Fruit fly (Drosophila melanogaster) whole organism, embryonic: ENCODE data around the gene CG9483.

Experiments used
- Asciz ChIP-seq: fragments of 200-800 bp; sonication (Bioruptor generic); optimal IDR thresholded peaks from 2 replicates; lab custom pipeline; 2017; ENCODE audit warnings: missing biosample characterization, mild to moderate bottlenecking, missing genetic modification characterization, missing genetic modification reagents
- CG10959 ChIP-seq: fragments of 200-800 bp; sonication (Bioruptor generic); IDR thresholded peaks from 2 replicates; pipeline ENCODE4 v1.3.6; 2022; ENCODE audit warnings: missing biosample characterization, missing genetic modification characterization
- CG12236 ChIP-seq: fragments of 200-800 bp; sonication (Bioruptor generic); optimal IDR thresholded peaks from 2 replicates; lab custom pipeline; 2016; ENCODE audit warnings: missing biosample characterization, missing genetic modification characterization
- CG12299 ChIP-seq: fragments of 200-800 bp; sonication (Bioruptor generic); optimal IDR thresholded peaks from 2 replicates; lab custom pipeline; 2018; ENCODE audit warnings: missing biosample characterization, mild to moderate bottlenecking, missing genetic modification characterization
- CG12744 ChIP-seq: fragments of 200-800 bp; sonication (Bioruptor generic); optimal IDR thresholded peaks from 2 replicates; lab custom pipeline; 2016; ENCODE audit warnings: missing biosample characterization, missing genetic modification characterization
- CG13287 ChIP-seq: fragments of 200-800 bp; sonication (Bioruptor generic); IDR thresholded peaks from 2 replicates; pipeline ENCODE4 v1.3.6; 2022; ENCODE audit warnings: missing biosample characterization, missing genetic modification characterization; ENCODE audit not compliant: partially characterized antibody
- CG13624 ChIP-seq: fragments of 200-800 bp; sonication (Bioruptor generic); optimal IDR thresholded peaks from 2 replicates; lab custom pipeline; 2016; ENCODE audit warnings: missing biosample characterization, missing genetic modification characterization
- CG13775 ChIP-seq: fragments of 200-800 bp; sonication (Bioruptor generic); optimal IDR thresholded peaks from 3 replicates; lab custom pipeline; 2017; ENCODE audit warnings: missing biosample characterization, mild to moderate bottlenecking, missing genetic modification characterization
- CG1529 ChIP-seq: fragments of 200-800 bp; sonication (Bioruptor generic); optimal IDR thresholded peaks from 3 replicates; lab custom pipeline; 2018; ENCODE audit warnings: missing biosample characterization, missing genetic modification characterization
- CG16813 ChIP-seq: fragments of 200-800 bp; sonication (Bioruptor generic); IDR thresholded peaks from 3 replicates; pipeline ENCODE4 v1.3.6; 2022; ENCODE audit warnings: missing biosample characterization, missing genetic modification characterization; ENCODE audit not compliant: partially characterized antibody
- CG18262 ChIP-seq: fragments of 200-800 bp; optimal IDR thresholded peaks from 3 replicates; lab custom pipeline; 2019; ENCODE audit warnings: missing biosample characterization, mild to moderate bottlenecking, missing genetic modification characterization, moderate library complexity
- CG2202 ChIP-seq: fragments of 200-800 bp; sonication (Bioruptor generic); optimal IDR thresholded peaks from 2 replicates; lab custom pipeline; 2018; ENCODE audit warnings: missing biosample characterization, mild to moderate bottlenecking, missing genetic modification characterization
- CG31365 ChIP-seq: fragments of 200-800 bp; sonication (Bioruptor generic); optimal IDR thresholded peaks from 2 replicates; lab custom pipeline; 2018; ENCODE audit warnings: missing biosample characterization, mild to moderate bottlenecking, missing genetic modification characterization
- CG3726 ChIP-seq: fragments of 200-800 bp; sonication (Bioruptor generic); IDR thresholded peaks from 3 replicates; pipeline ENCODE4, ENCODE4 v1.3.6; 2022; ENCODE audit warnings: missing biosample characterization, missing genetic modification characterization
- CG42726 ChIP-seq: fragments of 200-800 bp; sonication (Bioruptor generic); IDR thresholded peaks from 2 replicates; pipeline ENCODE4 v1.3.6; 2022; ENCODE audit warnings: missing biosample characterization, missing genetic modification characterization; ENCODE audit not compliant: partially characterized antibody
- CG4328 ChIP-seq: fragments of 200-800 bp; sonication (Bioruptor generic); optimal IDR thresholded peaks from 3 replicates; lab custom pipeline; 2017; ENCODE audit warnings: missing biosample characterization, missing genetic modification reagents, missing genetic modification characterization
- CG4617 ChIP-seq: fragments of 200-800 bp; sonication (Bioruptor generic); optimal IDR thresholded peaks from 3 replicates; lab custom pipeline; 2016; ENCODE audit warnings: missing biosample characterization, missing genetic modification characterization, borderline replicate concordance
- CG4820 ChIP-seq: fragments of 200-800 bp; sonication (Bioruptor generic); optimal IDR thresholded peaks from 3 replicates; lab custom pipeline; 2016; ENCODE audit warnings: missing biosample characterization, missing genetic modification characterization
- CG9876 ChIP-seq: fragments of 200-800 bp; sonication (Bioruptor generic); optimal IDR thresholded peaks from 2 replicates; lab custom pipeline; 2016; ENCODE audit warnings: missing biosample characterization, missing genetic modification characterization
- D19B ChIP-seq: fragments of 200-800 bp; sonication (Bioruptor generic); optimal IDR thresholded peaks from 2 replicates; lab custom pipeline; 2017; ENCODE audit warnings: missing biosample characterization, mild to moderate bottlenecking, missing genetic modification characterization
- E2f2 ChIP-seq: fragments of 200-800 bp; sonication (Bioruptor generic); IDR thresholded peaks from 2 replicates; pipeline ENCODE4 v1.3.6; 2022; ENCODE audit warnings: missing biosample characterization, missing genetic modification characterization
- GATAe ChIP-seq: fragments of 200-800 bp; sonication (Bioruptor generic); conservative IDR thresholded peaks from 2 replicates; pipeline ENCODE4 v1.3.6; 2022; ENCODE audit warnings: missing biosample characterization, missing genetic modification characterization
- Hand ChIP-seq: fragments of 200-800 bp; sonication (Bioruptor generic); optimal IDR thresholded peaks from 2 replicates; lab custom pipeline; 2017; ENCODE audit warnings: mild to moderate bottlenecking, missing biosample characterization, missing genetic modification reagents, missing genetic modification characterization
- Hmx ChIP-seq: fragments of 200-800 bp; sonication (Bioruptor generic); optimal IDR thresholded peaks from 2 replicates; lab custom pipeline; 2016; ENCODE audit warnings: missing biosample characterization, missing genetic modification characterization
- NK7.1 ChIP-seq: fragments of 200-800 bp; sonication (Bioruptor generic); optimal IDR thresholded peaks from 3 replicates; lab custom pipeline; 2016; ENCODE audit warnings: missing biosample characterization, missing genetic modification characterization
- Nf-YC ChIP-seq: fragments of 200-800 bp; optimal IDR thresholded peaks from 3 replicates; lab custom pipeline; 2019; ENCODE audit warnings: missing biosample characterization, mild to moderate bottlenecking, missing genetic modification characterization, moderate library complexity
- Sox100B ChIP-seq: fragments of 200-800 bp; sonication (Bioruptor generic); optimal IDR thresholded peaks from 3 replicates; lab custom pipeline; 2018; ENCODE audit warnings: missing biosample characterization, mild to moderate bottlenecking, missing genetic modification characterization
- Ssrp ChIP-seq: fragments of 200-800 bp; sonication (Bioruptor generic); optimal IDR thresholded peaks from 2 replicates; lab custom pipeline; 2018; ENCODE audit warnings: missing biosample characterization, mild to moderate bottlenecking, missing genetic modification characterization, moderate library complexity
- croc ChIP-seq: fragments of 200-800 bp; sonication (Bioruptor generic); conservative IDR thresholded peaks from 3 replicates; pipeline ENCODE4 v1.3.6; 2022; ENCODE audit warnings: missing biosample characterization, missing genetic modification characterization
- dmrt11E ChIP-seq: fragments of 200-800 bp; sonication (Bioruptor generic); optimal IDR thresholded peaks from 3 replicates; lab custom pipeline; 2018; ENCODE audit warnings: missing biosample characterization, mild to moderate bottlenecking, missing genetic modification characterization, moderate library complexity
- eve ChIP-seq, 2 experiments: fragments of >200 bp; optimal IDR thresholded peaks; 2 replicates each; lab custom pipeline; 2017; ENCODE audit warnings: missing biosample characterization in 2 of 2, missing genetic modification characterization in 2 of 2
- exex ChIP-seq: fragments of 200-800 bp; sonication (Bioruptor generic); optimal IDR thresholded peaks from 4 replicates; lab custom pipeline; 2018; ENCODE audit warnings: missing biosample characterization, mild to moderate bottlenecking, missing genetic modification characterization, moderate library complexity
- gfzf ChIP-seq: fragments of 200-800 bp; sonication (Bioruptor generic); optimal IDR thresholded peaks from 2 replicates; lab custom pipeline; 2016; ENCODE audit warnings: missing biosample characterization, mild to moderate bottlenecking, missing genetic modification characterization, moderate library complexity
- grau ChIP-seq: fragments of 200-800 bp; optimal IDR thresholded peaks from 3 replicates; lab custom pipeline; 2019; ENCODE audit warnings: missing biosample characterization, mild to moderate bottlenecking, missing genetic modification characterization, moderate library complexity
- grn ChIP-seq: fragments of 200-800 bp; sonication (Bioruptor generic); optimal IDR thresholded peaks from 3 replicates; lab custom pipeline; 2017; ENCODE audit warnings: missing biosample characterization, missing genetic modification characterization
- kay ChIP-seq: fragments of 200-800 bp; sonication (Bioruptor generic); optimal IDR thresholded peaks from 2 replicates; lab custom pipeline; 2016; ENCODE audit warnings: missing biosample characterization, missing genetic modification characterization
- luna ChIP-seq: fragments of 200-800 bp; sonication (Bioruptor generic); optimal IDR thresholded peaks from 2 replicates; lab custom pipeline; 2016; ENCODE audit warnings: missing biosample characterization, missing genetic modification characterization
- nau ChIP-seq: fragments of 200-800 bp; sonication (Bioruptor generic); optimal IDR thresholded peaks from 3 replicates; lab custom pipeline; 2017; ENCODE audit warnings: missing biosample characterization, mild to moderate bottlenecking, missing genetic modification characterization, missing genetic modification reagents
- pnt ChIP-seq: fragments of 200-800 bp; sonication (Bioruptor generic); optimal IDR thresholded peaks from 3 replicates; lab custom pipeline; 2016; ENCODE audit warnings: missing biosample characterization, missing genetic modification characterization
- prd ChIP-seq, 3 experiments: fragments of >200 bp in 2 of 3; fragments of 200-800 bp in 1 of 3; sonication (Bioruptor generic) in 1 of 3; optimal IDR thresholded peaks in 2 of 3; IDR thresholded peaks in 1 of 3; 2 replicates in 2 of 3; 3 replicates in 1 of 3; pipeline versions ENCODE4 v1.3.6 to Lab custom; 2017 to 2022; ENCODE audit warnings: missing biosample characterization in 1 of 3, missing genetic modification characterization in 1 of 3
- pzg ChIP-seq: fragments of 200-800 bp; sonication (Bioruptor generic); optimal IDR thresholded peaks from 3 replicates; lab custom pipeline; 2018; ENCODE audit warnings: missing biosample characterization, mild to moderate bottlenecking, missing genetic modification characterization, moderate library complexity
- ranshi ChIP-seq: fragments of 200-800 bp; sonication (Bioruptor generic); IDR thresholded peaks from 2 replicates; pipeline ENCODE4 v1.3.6; 2022; ENCODE audit warnings: missing biosample characterization, missing genetic modification characterization
- rib ChIP-seq: fragments of 200-800 bp; sonication (Bioruptor generic); IDR thresholded peaks from 2 replicates; pipeline ENCODE4 v1.3.6; 2022; ENCODE audit warnings: missing biosample characterization, missing genetic modification characterization
- row ChIP-seq: fragments of 200-800 bp; sonication (Bioruptor generic); IDR thresholded peaks from 3 replicates; pipeline ENCODE4 v1.3.6; 2022; ENCODE audit warnings: missing biosample characterization, missing genetic modification characterization
- scrt ChIP-seq: fragments of 200-800 bp; sonication (Bioruptor generic); optimal IDR thresholded peaks from 2 replicates; lab custom pipeline; 2018; ENCODE audit warnings: missing biosample characterization, mild to moderate bottlenecking, missing genetic modification characterization, moderate library complexity
- sim ChIP-seq: fragments of 200-800 bp; sonication (Bioruptor generic); IDR thresholded peaks from 2 replicates; pipeline ENCODE4 v1.3.6; 2022; ENCODE audit warnings: missing biosample characterization, missing genetic modification characterization
- slbo ChIP-seq: fragments of 200-800 bp; sonication (Bioruptor generic); IDR thresholded peaks from 2 replicates; pipeline ENCODE4 v1.3.6; 2022; ENCODE audit warnings: missing biosample characterization, missing genetic modification characterization
- trem ChIP-seq: fragments of 200-800 bp; optimal IDR thresholded peaks from 3 replicates; lab custom pipeline; 2019; ENCODE audit warnings: missing biosample characterization, mild to moderate bottlenecking, missing genetic modification characterization, moderate library complexity
- usp ChIP-seq: fragments of >200 bp; optimal IDR thresholded peaks from 2 replicates; lab custom pipeline; 2017; ENCODE audit warnings: missing biosample characterization, missing genetic modification characterization
- wdn ChIP-seq: fragments of 200-800 bp; sonication (Bioruptor generic); IDR thresholded peaks from 2 replicates; pipeline ENCODE4 v1.3.6; 2022; ENCODE audit warnings: missing biosample characterization, missing genetic modification characterization

Gene CG9483

dm6 chr2L:8845931-8846330 lies 20.6 kb upstream of the CG9483 start (continued):
- TF ChIP-seq Hmx (GFP tag; lab: Kevin White, UChicago) (no peak), pnt (GFP tag; lab: Kevin White, UChicago) (peak; percentile 50), CG4617 (GFP tag; lab: Kevin White, UChicago) (peak; percentile 32), CG1529 (GFP tag; lab: Kevin White, UChicago) (peak; percentile 86), CG18262 (tag; lab: Kevin White, UChicago) (peak; percentile 53), trem (peak; percentile 1), dmrt11E (tag; lab: Kevin White, UChicago) (peak; percentile 74), prd (optimal IDR thresholded peaks at IDR 0.05; lab: Kevin White, UChicago) (no peak), prd (GFP tag; IDR thresholded peaks at IDR 0.05; lab: Robert Waterston, UW) (peak; percentile 80; the same call in 2 of the 3 replicates), CG13287 (GFP tag; lab: Robert Waterston, UW) (no peak), slbo (no peak), NK7.1 (GFP tag; lab: Kevin White, UChicago) (peak; percentile 83), scrt (GFP tag; lab: Kevin White, UChicago) (peak; percentile 32), Sox100B (GFP tag; lab: Kevin White, UChicago) (peak; percentile 22), croc (GFP tag; lab: Robert Waterston, UW) (no peak), ranshi (GFP tag; lab: Robert Waterston, UW) (peak; percentile 41; the same call in 1 of the 2 replicates), nau (peak; percentile 59), CG4328 (peak; percentile 39), CG31365 (tag; lab: Kevin White, UChicago) (peak; percentile 44), Nf-YC (tag; lab: Kevin White, UChicago) (no peak), row (GFP tag; lab: Robert Waterston, UW) (no peak), usp (GFP tag; lab: Kevin White, UChicago) (no peak), sim (peak; percentile 93), CG2202 (tag; lab: Kevin White, UChicago) (peak; percentile 98), pzg (GFP tag; lab: Kevin White, UChicago) (no peak), CG16813 (GFP tag; lab: Robert Waterston, UW) (no peak), GATAe (no peak), E2f2 (GFP tag; lab: Robert Waterston, UW) (peak; percentile 46; the same call in 1 of the 2 replicates), CG13775 (GFP tag; lab: Kevin White, UChicago) (peak; percentile 83), CG12744 (GFP tag; lab: Kevin White, UChicago) (peak; percentile 69), eve (GFP tag; optimal IDR thresholded peaks at IDR 0.05; lab: Kevin White, UChicago) (peak in 1 of 2 experiments; percentile 56), grau (tag; lab: Kevin White, UChicago) (peak; percentile 62), Hand (GFP tag; lab: Kevin White, UChicago) (peak; percentile 75), wdn (GFP tag; lab: Robert Waterston, UW) (peak; percentile 49; the same call in 1 of the 2 replicates), Ssrp (no peak), Asciz (GFP tag; lab: Kevin White, UChicago) (peak; percentile 67), CG4820 (peak; percentile 44), CG9876 (GFP tag; lab: Kevin White, UChicago) (peak; percentile 84), luna (GFP tag; lab: Kevin White, UChicago) (no peak), gfzf (no peak), D19B (peak; percentile 24), CG13624 (peak; percentile 63), CG10959 (GFP tag; lab: Robert Waterston, UW) (peak; percentile 57; the same call in 1 of the 2 replicates), CG3726 (no peak), CG42726 (GFP tag; lab: Robert Waterston, UW) (no peak), CG12236 (GFP tag; lab: Kevin White, UChicago) (peak; percentile 96), grn (GFP tag; lab: Kevin White, UChicago) (peak; percentile 54), rib (GFP tag; lab: Robert Waterston, UW) (peak; percentile 87), kay (no peak), exex (no peak), CG12299 (peak; percentile 64)
